Fruit fly (Drosophila melanogaster): ENCODE data around the gene CG15760.

- TF ChIP-seq ERR (GFP tag; optimal IDR thresholded peaks at IDR 0.05): no peak
- no peak for TF ChIP-seq Oli (tag; optimal IDR thresholded peaks at IDR 0.05)
- TF ChIP-seq sqz (GFP tag; optimal IDR thresholded peaks at IDR 0.05): no peak
- TF ChIP-seq CG8765 (GFP tag; IDR thresholded peaks at IDR 0.05): no peak
- TF ChIP-seq al (GFP tag; IDR thresholded peaks at IDR 0.05): no peak
- peak; percentile 36 for TF ChIP-seq CG7987 (GFP tag; optimal IDR thresholded peaks at IDR 0.05)
- no peak for TF ChIP-seq lov (optimal IDR thresholded peaks at IDR 0.05)
- TF ChIP-seq lov (GFP tag; IDR thresholded peaks at IDR 0.05): no peak
- no peak for TF ChIP-seq pan (optimal IDR thresholded peaks at IDR 0.05)
- no peak for TF ChIP-seq pan (GFP tag; optimal IDR thresholded peaks at IDR 0.05 in 1 of 2, IDR thresholded peaks at IDR 0.05 in 1 of 2)
- no peak for TF ChIP-seq CG8478 (optimal IDR thresholded peaks at IDR 0.05)
- TF ChIP-seq caup (GFP tag; optimal IDR thresholded peaks at IDR 0.05; ENCODE audit: severe bottlenecking): peak; percentile 55
- no peak for TF ChIP-seq CG34422 (GFP tag; IDR thresholded peaks at IDR 0.05)
- TF ChIP-seq Jarid2 (GFP tag; optimal IDR thresholded peaks at IDR 0.05): peak; percentile 81
Observed at dm6 chrX:13641891-13642617, 27.4 kb upstream of the CG15760 start.
